Fruit fly (Drosophila melanogaster): ENCODE data around the gene HemK2.

dm6 chr2L:2771676-2772075, 12.2 kb upstream of the HemK2 start, which contains the start of gene CG15399:
- TF ChIP-seq CG8301 (tag; optimal IDR thresholded peaks at IDR 0.05) (no peak), CG8159 (tag; optimal IDR thresholded peaks at IDR 0.05) (no peak), CG4496 (GFP tag; IDR thresholded peaks at IDR 0.05) (no peak), CG14655 (GFP tag; optimal IDR thresholded peaks at IDR 0.05) (no peak), rn (GFP tag; IDR thresholded peaks at IDR 0.05) (no peak), CG9948 (tag; optimal IDR thresholded peaks at IDR 0.05) (no peak), Pif1A (GFP tag; optimal IDR thresholded peaks at IDR 0.05) (no peak), D1 (tag; optimal IDR thresholded peaks at IDR 0.05) (no peak), Ets98B (GFP tag; IDR thresholded peaks at IDR 0.05) (no peak), CG17806 (tag; optimal IDR thresholded peaks at IDR 0.05) (no peak)
